Fruit fly (Drosophila melanogaster) whole organism, embryonic: ENCODE measurements around the gene CG14646.
A peak's percentile ranks its signal among the peaks of the same experiment; 100 is the strongest.

Experiments used
- CG1024 ChIP-seq: fragments of 200-800 bp; sonication (Bioruptor generic); IDR thresholded peaks from 2 replicates; pipeline ENCODE4 v1.3.6; 2022; ENCODE audit warnings: missing biosample characterization, missing genetic modification characterization
- CG10267 ChIP-seq: fragments of 200-800 bp; sonication (Bioruptor generic); optimal IDR thresholded peaks from 2 replicates; lab custom pipeline; 2018; ENCODE audit warnings: missing biosample characterization, mild to moderate bottlenecking, missing genetic modification characterization, moderate library complexity
- CG10431 ChIP-seq: fragments of 200-800 bp; sonication (Bioruptor generic); optimal IDR thresholded peaks from 3 replicates; lab custom pipeline; 2018; ENCODE audit warnings: missing biosample characterization, mild to moderate bottlenecking, missing genetic modification characterization
- CG10979 ChIP-seq: fragments of 200-800 bp; sonication (Bioruptor generic); optimal IDR thresholded peaks from 2 replicates; lab custom pipeline; 2018; ENCODE audit warnings: missing biosample characterization, mild to moderate bottlenecking, missing genetic modification characterization, moderate library complexity
- CG12071 ChIP-seq: fragments of 200-800 bp; sonication (Bioruptor generic); optimal IDR thresholded peaks from 3 replicates; lab custom pipeline; 2018; ENCODE audit warnings: missing biosample characterization, mild to moderate bottlenecking, missing genetic modification characterization
- CG12155 ChIP-seq: fragments of 200-800 bp; sonication (Bioruptor generic); optimal IDR thresholded peaks from 3 replicates; lab custom pipeline; 2016; ENCODE audit warnings: missing biosample characterization, missing genetic modification characterization
- CG13287 ChIP-seq: fragments of 200-800 bp; sonication (Bioruptor generic); IDR thresholded peaks from 2 replicates; pipeline ENCODE4 v1.3.6; 2022; ENCODE audit warnings: missing biosample characterization, missing genetic modification characterization; ENCODE audit not compliant: partially characterized antibody
- CG15011 ChIP-seq: fragments of 200-800 bp; sonication (Bioruptor generic); optimal IDR thresholded peaks from 3 replicates; lab custom pipeline; 2018; ENCODE audit warnings: missing biosample characterization, mild to moderate bottlenecking, missing genetic modification characterization
- CG16863 ChIP-seq: fragments of 200-800 bp; sonication (Bioruptor generic); optimal IDR thresholded peaks from 3 replicates; lab custom pipeline; 2016; ENCODE audit warnings: missing biosample characterization, missing genetic modification characterization
- CG17385 ChIP-seq: fragments of 200-800 bp; sonication (Bioruptor generic); optimal IDR thresholded peaks from 3 replicates; lab custom pipeline; 2018; ENCODE audit warnings: missing biosample characterization, mild to moderate bottlenecking, missing genetic modification characterization
- CG17802 ChIP-seq: fragments of 200-800 bp; sonication (Bioruptor generic); optimal IDR thresholded peaks from 2 replicates; lab custom pipeline; 2018; ENCODE audit warnings: missing biosample characterization, mild to moderate bottlenecking, missing genetic modification characterization, moderate library complexity
- CG1792 ChIP-seq: fragments of 200-800 bp; sonication (Bioruptor generic); optimal IDR thresholded peaks from 2 replicates; lab custom pipeline; 2016; ENCODE audit warnings: missing biosample characterization, missing genetic modification characterization
- CG18764 ChIP-seq: fragments of 200-800 bp; sonication (Bioruptor generic); optimal IDR thresholded peaks from 3 replicates; lab custom pipeline; 2016; ENCODE audit warnings: missing biosample characterization, missing genetic modification characterization
- CG31365 ChIP-seq: fragments of 200-800 bp; sonication (Bioruptor generic); optimal IDR thresholded peaks from 2 replicates; lab custom pipeline; 2018; ENCODE audit warnings: missing biosample characterization, mild to moderate bottlenecking, missing genetic modification characterization
- CG3163 ChIP-seq: fragments of 200-800 bp; sonication (Bioruptor generic); optimal IDR thresholded peaks from 3 replicates; lab custom pipeline; 2016; ENCODE audit warnings: missing biosample characterization, missing genetic modification characterization
- CG33557 ChIP-seq: fragments of 200-800 bp; sonication (Bioruptor generic); optimal IDR thresholded peaks from 2 replicates; lab custom pipeline; 2019; ENCODE audit warnings: missing biosample characterization, mild to moderate bottlenecking, missing genetic modification characterization, moderate library complexity
- CG6854 ChIP-seq: fragments of 200-800 bp; sonication (Bioruptor generic); optimal IDR thresholded peaks from 3 replicates; lab custom pipeline; 2017; ENCODE audit warnings: missing biosample characterization, mild to moderate bottlenecking, missing genetic modification characterization
- CG7372 ChIP-seq: fragments of 200-800 bp; sonication (Bioruptor generic); IDR thresholded peaks from 2 replicates; pipeline ENCODE4 v1.3.6; 2022; ENCODE audit warnings: missing biosample characterization, missing genetic modification characterization
- CG8281 ChIP-seq: fragments of 200-800 bp; sonication (Bioruptor generic); optimal IDR thresholded peaks from 2 replicates; lab custom pipeline; 2018; ENCODE audit warnings: missing biosample characterization, mild to moderate bottlenecking, missing genetic modification characterization, moderate library complexity
- CG8924 ChIP-seq: fragments of 200-800 bp; optimal IDR thresholded peaks from 3 replicates; lab custom pipeline; 2019; ENCODE audit warnings: missing biosample characterization, mild to moderate bottlenecking, missing genetic modification characterization, moderate library complexity
- CHES-1-like ChIP-seq: fragments of 200-800 bp; sonication (Bioruptor generic); optimal IDR thresholded peaks from 2 replicates; lab custom pipeline; 2016; ENCODE audit warnings: missing biosample characterization, missing genetic modification characterization
- D19B ChIP-seq: fragments of 200-800 bp; sonication (Bioruptor generic); optimal IDR thresholded peaks from 2 replicates; lab custom pipeline; 2017; ENCODE audit warnings: missing biosample characterization, mild to moderate bottlenecking, missing genetic modification characterization
- Dfd ChIP-seq, 2 experiments: fragments of >200 bp; optimal IDR thresholded peaks; 2 replicates each; lab custom pipeline; 2017; ENCODE audit warnings: missing biosample characterization in 2 of 2, missing genetic modification characterization in 2 of 2
- Dip2 ChIP-seq: fragments of 200-800 bp; sonication (Bioruptor generic); IDR thresholded peaks from 2 replicates; pipeline ENCODE4 v1.3.6; 2022; ENCODE audit warnings: missing biosample characterization, missing genetic modification characterization
- Dref ChIP-seq: fragments of 200-800 bp; sonication (Bioruptor generic); IDR thresholded peaks from 2 replicates; pipeline ENCODE4 v1.3.6; 2022; ENCODE audit warnings: missing biosample characterization, missing genetic modification characterization
- Drgx ChIP-seq: fragments of 200-800 bp; sonication (Bioruptor generic); IDR thresholded peaks from 2 replicates; pipeline ENCODE4 v1.3.6; 2022; ENCODE audit warnings: missing biosample characterization, missing genetic modification characterization
- H2.0 ChIP-seq: fragments of 200-800 bp; sonication (Bioruptor generic); IDR thresholded peaks from 2 replicates; pipeline ENCODE4 v1.3.6; 2022; ENCODE audit warnings: missing biosample characterization, missing genetic modification characterization
- PHDP ChIP-seq: fragments of 200-800 bp; sonication (Bioruptor generic); optimal IDR thresholded peaks from 3 replicates; lab custom pipeline; 2018; ENCODE audit warnings: missing biosample characterization, mild to moderate bottlenecking, missing genetic modification characterization, moderate library complexity
- Rfx ChIP-seq: fragments of 200-800 bp; sonication (Bioruptor generic); IDR thresholded peaks from 2 replicates; pipeline ENCODE4 v1.3.6; 2022; ENCODE audit warnings: missing biosample characterization, missing genetic modification characterization
- Side ChIP-seq: fragments of 200-800 bp; sonication (Bioruptor generic); optimal IDR thresholded peaks from 2 replicates; lab custom pipeline; 2016; ENCODE audit warnings: missing biosample characterization, missing genetic modification characterization
- Stat92E ChIP-seq, 3 experiments: fragments of >200 bp in 2 of 3; fragments of 200-800 bp in 1 of 3; sonication (Bioruptor generic) in 1 of 3; optimal IDR thresholded peaks; 2 replicates each; lab custom pipeline; 2017 to 2019; ENCODE audit warnings: missing biosample characterization in 3 of 3, missing genetic modification characterization in 3 of 3, mild to moderate bottlenecking in 1 of 3, moderate library complexity in 1 of 3
- YL-1 ChIP-seq: fragments of 200-800 bp; sonication (Bioruptor generic); optimal IDR thresholded peaks from 3 replicates; lab custom pipeline; 2017; ENCODE audit warnings: missing biosample characterization, mild to moderate bottlenecking, missing genetic modification characterization
- ab ChIP-seq: fragments of 200-800 bp; sonication (Bioruptor generic); optimal IDR thresholded peaks from 2 replicates; lab custom pipeline; 2016; ENCODE audit warnings: missing biosample characterization, missing genetic modification characterization
- bigmax ChIP-seq: fragments of 200-800 bp; sonication (Bioruptor generic); optimal IDR thresholded peaks from 2 replicates; lab custom pipeline; 2018; ENCODE audit warnings: missing biosample characterization, mild to moderate bottlenecking, missing genetic modification characterization
- crol ChIP-seq: fragments of 200-800 bp; sonication (Bioruptor generic); IDR thresholded peaks from 2 replicates; pipeline ENCODE4 v1.3.6; 2022; ENCODE audit warnings: missing biosample characterization, missing genetic modification characterization
- dati ChIP-seq: fragments of 200-800 bp; sonication (Bioruptor generic); IDR thresholded peaks from 2 replicates; pipeline ENCODE4 v1.3.6; 2022; ENCODE audit warnings: missing biosample characterization, missing genetic modification characterization
- exex ChIP-seq: fragments of 200-800 bp; sonication (Bioruptor generic); optimal IDR thresholded peaks from 4 replicates; lab custom pipeline; 2018; ENCODE audit warnings: missing biosample characterization, mild to moderate bottlenecking, missing genetic modification characterization, moderate library complexity
- fru ChIP-seq: fragments of >200 bp; optimal IDR thresholded peaks from 2 replicates; lab custom pipeline; 2017
- gcm2 ChIP-seq: fragments of 200-800 bp; sonication (Bioruptor generic); optimal IDR thresholded peaks from 2 replicates; lab custom pipeline; 2016; ENCODE audit warnings: missing biosample characterization, missing genetic modification characterization
- jing ChIP-seq: fragments of 200-800 bp; sonication (Bioruptor generic); optimal IDR thresholded peaks from 2 replicates; lab custom pipeline; 2018; ENCODE audit warnings: missing biosample characterization, mild to moderate bottlenecking, missing genetic modification characterization
- ken ChIP-seq: fragments of 200-800 bp; sonication (Bioruptor generic); IDR thresholded peaks from 3 replicates; pipeline ENCODE4 v1.3.6; 2022; ENCODE audit warnings: missing biosample characterization, missing genetic modification characterization
- mirr ChIP-seq: fragments of 200-800 bp; sonication (Bioruptor generic); optimal IDR thresholded peaks from 3 replicates; lab custom pipeline; 2018; ENCODE audit warnings: missing biosample characterization, mild to moderate bottlenecking, missing genetic modification characterization
- onecut ChIP-seq: fragments of 200-800 bp; sonication (Bioruptor generic); IDR thresholded peaks from 2 replicates; pipeline ENCODE4 v1.3.6; 2022; ENCODE audit warnings: missing biosample characterization, missing genetic modification characterization
- peb ChIP-seq: fragments of 200-800 bp; sonication (Bioruptor generic); IDR thresholded peaks from 2 replicates; pipeline ENCODE4 v1.3.6; 2022; ENCODE audit warnings: missing biosample characterization, missing genetic modification characterization
- ranshi ChIP-seq: fragments of 200-800 bp; sonication (Bioruptor generic); IDR thresholded peaks from 2 replicates; pipeline ENCODE4 v1.3.6; 2022; ENCODE audit warnings: missing biosample characterization, missing genetic modification characterization
- sima ChIP-seq: fragments of 200-800 bp; sonication (Bioruptor generic); optimal IDR thresholded peaks from 2 replicates; lab custom pipeline; 2016; ENCODE audit warnings: missing biosample characterization, missing genetic modification characterization
- ssp ChIP-seq: fragments of 200-800 bp; sonication (Bioruptor generic); IDR thresholded peaks from 2 replicates; pipeline ENCODE4 v1.3.6; 2022; ENCODE audit warnings: missing biosample characterization, missing genetic modification characterization
- tgo ChIP-seq: fragments of 200-800 bp; sonication (Bioruptor generic); IDR thresholded peaks from 3 replicates; pipeline ENCODE4 v1.3.6; 2022; ENCODE audit warnings: missing biosample characterization, missing genetic modification characterization
- usp ChIP-seq: fragments of >200 bp; optimal IDR thresholded peaks from 2 replicates; lab custom pipeline; 2017; ENCODE audit warnings: missing biosample characterization, missing genetic modification characterization

The CG14646 gene

dm6 chr3R:4394654-4395581 is 4.8 kb downstream of the CG14646 start (continued):
- TF ChIP-seq Side (GFP tag; lab: Kevin White, UChicago), result peak; percentile 87
- peak; percentile 90 for TF ChIP-seq PHDP (tag; lab: Kevin White, UChicago)
- TF ChIP-seq peb, result no peak; the same call in 1 of the 2 replicates
- TF ChIP-seq CG3163, result peak; percentile 62
- TF ChIP-seq usp (GFP tag; lab: Kevin White, UChicago), result no peak
- peak; percentile 90 for TF ChIP-seq Rfx (GFP tag; lab: Robert Waterston, UW)
- TF ChIP-seq exex (tag; lab: Kevin White, UChicago), result peak; percentile 78
- TF ChIP-seq CG10979 (tag; lab: Kevin White, UChicago), result peak; percentile 84
- peak; percentile 60 for TF ChIP-seq CG17802 (tag; lab: Kevin White, UChicago)
- peak; percentile 69 for TF ChIP-seq D19B
- peak; percentile 80 for TF ChIP-seq CG31365 (tag; lab: Kevin White, UChicago)
- TF ChIP-seq mirr (GFP tag; lab: Kevin White, UChicago), result peak; percentile 90
- TF ChIP-seq CG7372 (GFP tag; lab: Robert Waterston, UW), result peak; percentile 72
- peak; percentile 18 for TF ChIP-seq CG10431 (GFP tag; lab: Kevin White, UChicago)
- TF ChIP-seq CG12155 (GFP tag; lab: Kevin White, UChicago), result peak; percentile 84
- TF ChIP-seq Dip2 (GFP tag; lab: Robert Waterston, UW), result 0 out of 2 replicates have a peak, but pooled peaks have one; percentile 13
- TF ChIP-seq jing, result no peak
- peak; percentile 82 for TF ChIP-seq CG17385
- TF ChIP-seq CG1024, result peak; percentile 67; the same call in 1 of the 2 replicates
- TF ChIP-seq bigmax (GFP tag; lab: Kevin White, UChicago), result no peak
- peak; percentile 80 for TF ChIP-seq CHES-1-like (GFP tag; lab: Kevin White, UChicago)
- peak; percentile 46 for TF ChIP-seq gcm2
- TF ChIP-seq fru, result no peak
- peak; percentile 74 for TF ChIP-seq onecut (GFP tag; lab: Robert Waterston, UW)
- peak; percentile 82 for TF ChIP-seq H2.0 (GFP tag; lab: Robert Waterston, UW)
- TF ChIP-seq Stat92E (GFP tag; optimal IDR thresholded peaks at IDR 0.05; lab: Kevin White, UChicago), result no peak
- no peak for TF ChIP-seq crol (GFP tag; lab: Robert Waterston, UW)
- 0 out of 2 replicates have a peak, but pooled peaks have one; percentile 16 for TF ChIP-seq CG13287
- peak; percentile 88; the same call in 1 of the 2 replicates for TF ChIP-seq ranshi (GFP tag; lab: Robert Waterston, UW)
- peak; percentile 86 for TF ChIP-seq ken (GFP tag; lab: Robert Waterston, UW)
- peak; percentile 57 for TF ChIP-seq CG8281 (tag; lab: Kevin White, UChicago)
- TF ChIP-seq CG18764 (GFP tag; lab: Kevin White, UChicago), result peak; percentile 67
- TF ChIP-seq dati (GFP tag; lab: Robert Waterston, UW), result peak; percentile 55; the same call in 1 of the 2 replicates
- TF ChIP-seq YL-1, result no peak
- TF ChIP-seq CG10267 (tag; lab: Kevin White, UChicago), result peak; percentile 77
- TF ChIP-seq ssp (GFP tag; lab: Robert Waterston, UW), result peak; percentile 72
- no peak for TF ChIP-seq CG33557 (GFP tag; lab: Kevin White, UChicago)
- TF ChIP-seq tgo (GFP tag; lab: Robert Waterston, UW), result peak; percentile 89
- TF ChIP-seq CG8924, result peak; percentile 91
- peak; percentile 95 for TF ChIP-seq Drgx (GFP tag; lab: Robert Waterston, UW)
- peak; percentile 78 for TF ChIP-seq CG16863 (GFP tag; lab: Kevin White, UChicago)
- TF ChIP-seq CG12071 (GFP tag; lab: Kevin White, UChicago), result peak; percentile 89
- peak; percentile 81 for TF ChIP-seq CG15011
- no peak for TF ChIP-seq Dfd (GFP tag; optimal IDR thresholded peaks at IDR 0.05; lab: Kevin White, UChicago)
- TF ChIP-seq CG1792 (GFP tag; lab: Kevin White, UChicago), result peak; percentile 90
- TF ChIP-seq sima, result peak; percentile 14
- TF ChIP-seq ab, result peak; percentile 82
- TF ChIP-seq CG6854 (GFP tag; lab: Kevin White, UChicago), result peak; percentile 73
- 0 out of 2 replicates have a peak, but pooled peaks have one; percentile 17 for TF ChIP-seq Dref (GFP tag; lab: Robert Waterston, UW)
